Worm (Caenorhabditis elegans) whole organism, young adult: ENCODE results near the gene W05B10.4.

Source experiments
- B0035.1 ChIP-seq: sonication (generic microtip); optimal IDR thresholded peaks from 2 replicates; lab custom pipeline; 2016; ENCODE audit warnings: missing genetic modification characterization, mild to moderate bottlenecking, missing compliant biosample characterization, missing genotype, missing genetic modification reagents
- C06A6.2 ChIP-seq: fragments of 200-800 bp; sonication (Bioruptor generic); conservative IDR thresholded peaks from 2 replicates; pipeline ENCODE4 v1.3.6; 2022; ENCODE audit warnings: missing genetic modification characterization, missing compliant biosample characterization
- C17E4.6 ChIP-seq: fragments of 200-800 bp; sonication (Bioruptor generic); IDR thresholded peaks from 2 replicates; pipeline ENCODE4 v1.3.6; 2022; ENCODE audit warnings: missing genetic modification reagents, missing genetic modification characterization, missing compliant biosample characterization
- F10E7.11 ChIP-seq: sonication (generic microtip); optimal IDR thresholded peaks from 2 replicates; lab custom pipeline; 2017; ENCODE audit warnings: mild to moderate bottlenecking, missing genetic modification characterization, moderate library complexity, missing compliant biosample characterization
- F23B12.7 ChIP-seq: sonication (generic microtip); optimal IDR thresholded peaks from 2 replicates; lab custom pipeline; 2017; ENCODE audit warnings: missing genetic modification characterization, mild to moderate bottlenecking, missing compliant biosample characterization, antibody characterized with exemption, moderate library complexity; ENCODE audit not compliant: insufficient read depth
- F37B4.10 ChIP-seq: fragments of 200-800 bp; sonication (Bioruptor generic); IDR thresholded peaks from 2 replicates; pipeline ENCODE4 v1.3.6; 2022; ENCODE audit warnings: missing genetic modification characterization, missing compliant biosample characterization
- K11D2.4 ChIP-seq: fragments of 200-800 bp; sonication (Bioruptor generic); IDR thresholded peaks from 2 replicates; pipeline ENCODE4 v1.3.6; 2022; ENCODE audit warnings: missing genetic modification reagents, missing genetic modification characterization, missing compliant biosample characterization
- T07F8.4 ChIP-seq: sonication (generic microtip); optimal IDR thresholded peaks from 2 replicates; lab custom pipeline; 2016; ENCODE audit warnings: mild to moderate bottlenecking, missing genetic modification characterization, moderate library complexity, missing compliant biosample characterization
- Y53G8AR.9 ChIP-seq: fragments of 200-800 bp; sonication (Bioruptor generic); conservative IDR thresholded peaks from 2 replicates; pipeline ENCODE4 v1.3.6; 2022; ENCODE audit warnings: missing genetic modification reagents, missing genetic modification characterization, missing compliant biosample characterization
- aptf-2 ChIP-seq: fragments of 200-800 bp; sonication (Bioruptor generic); conservative IDR thresholded peaks from 2 replicates; pipeline ENCODE4 v1.3.6; 2022; ENCODE audit warnings: missing genetic modification reagents, missing genetic modification characterization, missing compliant biosample characterization
- cebp-1 ChIP-seq, 2 experiments: fragments of 200-800 bp in 1 of 2; sonication (Bioruptor generic) in 1 of 2; sonication (generic microtip) in 1 of 2; IDR thresholded peaks in 1 of 2; optimal IDR thresholded peaks in 1 of 2; 2 replicates each; pipeline versions ENCODE4 v1.3.6 to Lab custom; 2017 to 2022; ENCODE audit warnings: missing compliant biosample characterization in 2 of 2, missing genetic modification characterization in 2 of 2, mild to moderate bottlenecking in 1 of 2, missing genetic modification reagents in 1 of 2, moderate library complexity in 1 of 2
- ceh-100 ChIP-seq: fragments of 200-800 bp; sonication (Bioruptor generic); IDR thresholded peaks from 2 replicates; pipeline ENCODE4 v1.3.6; 2022; ENCODE audit warnings: missing genetic modification reagents, missing genetic modification characterization, missing compliant biosample characterization
- ceh-40 ChIP-seq: fragments of 200-800 bp; sonication (Bioruptor generic); IDR thresholded peaks from 2 replicates; pipeline ENCODE4 v1.3.6; 2022; ENCODE audit warnings: missing genetic modification characterization, missing compliant biosample characterization
- ceh-91 ChIP-seq: fragments of 200-800 bp; sonication (Bioruptor generic); IDR thresholded peaks from 2 replicates; pipeline ENCODE4 v1.3.6; 2022; ENCODE audit warnings: missing genetic modification reagents, missing genetic modification characterization, missing compliant biosample characterization
- dpff-1 ChIP-seq: sonication (generic microtip); optimal IDR thresholded peaks from 2 replicates; lab custom pipeline; 2017; ENCODE audit warnings: mild to moderate bottlenecking, missing genetic modification characterization, missing compliant biosample characterization
- egl-18 ChIP-seq: fragments of 200-800 bp; sonication (Bioruptor generic); IDR thresholded peaks from 2 replicates; pipeline ENCODE4 v1.3.6; 2022; ENCODE audit warnings: missing genetic modification reagents, missing genetic modification characterization, missing compliant biosample characterization
- egrh-3 ChIP-seq: fragments of 200-800 bp; sonication (Bioruptor generic); IDR thresholded peaks from 2 replicates; pipeline ENCODE4 v1.3.6; 2022; ENCODE audit warnings: missing genetic modification reagents, missing genetic modification characterization, missing compliant biosample characterization
- gei-17 ChIP-seq: fragments of 200-800 bp; sonication (Bioruptor generic); optimal IDR thresholded peaks from 2 replicates; lab custom pipeline; 2018; ENCODE audit warnings: mild to moderate bottlenecking, missing genetic modification characterization, missing compliant biosample characterization
- hlh-12 ChIP-seq: sonication (generic microtip); optimal IDR thresholded peaks from 2 replicates; lab custom pipeline; 2016; ENCODE audit warnings: missing genetic modification characterization, missing compliant biosample characterization
- hmg-1.2 ChIP-seq: fragments of 200-800 bp; sonication (Bioruptor generic); IDR thresholded peaks from 2 replicates; pipeline ENCODE4 v1.3.6; 2022; ENCODE audit warnings: missing genetic modification reagents, missing genetic modification characterization, missing compliant biosample characterization
- hrde-1 ChIP-seq: sonication (generic microtip); optimal IDR thresholded peaks from 2 replicates; lab custom pipeline; 2016; ENCODE audit warnings: missing genetic modification characterization, mild to moderate bottlenecking, missing compliant biosample characterization, moderate library complexity, missing genotype, missing genetic modification reagents, borderline replicate concordance
- hsf-1 ChIP-seq: fragments of 200-800 bp; sonication (Bioruptor generic); IDR thresholded peaks from 2 replicates; pipeline ENCODE4 v1.3.6; 2022; ENCODE audit warnings: missing genetic modification reagents, missing genetic modification characterization, missing compliant biosample characterization
- let-526 ChIP-seq: fragments of 200-800 bp; sonication (Bioruptor generic); IDR thresholded peaks from 2 replicates; pipeline ENCODE4 v1.3.6; 2022; ENCODE audit warnings: missing genetic modification reagents, missing genetic modification characterization, missing compliant biosample characterization
- lsl-1 ChIP-seq: fragments of 200-800 bp; sonication (Bioruptor generic); optimal IDR thresholded peaks from 2 replicates; lab custom pipeline; 2018; ENCODE audit warnings: mild to moderate bottlenecking, missing genetic modification characterization, moderate library complexity, missing compliant biosample characterization
- lsy-27 ChIP-seq: sonication (generic microtip); optimal IDR thresholded peaks from 2 replicates; lab custom pipeline; 2017; ENCODE audit warnings: missing genetic modification characterization, mild to moderate bottlenecking, missing compliant biosample characterization, antibody characterized with exemption, missing genotype, borderline replicate concordance; ENCODE audit not compliant: insufficient read depth
- madf-3 ChIP-seq: fragments of 200-800 bp; sonication (Bioruptor generic); IDR thresholded peaks from 2 replicates; pipeline ENCODE4 v1.3.6; 2022; ENCODE audit warnings: missing genetic modification reagents, missing genetic modification characterization, missing compliant biosample characterization
- madf-8 ChIP-seq: fragments of 200-800 bp; sonication (Bioruptor generic); conservative IDR thresholded peaks from 2 replicates; pipeline ENCODE4 v1.3.6; 2022; ENCODE audit warnings: missing genetic modification reagents, missing genetic modification characterization, missing compliant biosample characterization
- mel-28 ChIP-seq: sonication (generic microtip); optimal IDR thresholded peaks from 2 replicates; lab custom pipeline; 2016; ENCODE audit warnings: borderline replicate concordance, mild to moderate bottlenecking, missing genetic modification characterization, missing compliant biosample characterization
- nhr-80 ChIP-seq: sonication (generic microtip); optimal IDR thresholded peaks from 2 replicates; lab custom pipeline; 2016; ENCODE audit warnings: missing genetic modification characterization, missing compliant biosample characterization
- pbrm-1 ChIP-seq: fragments of 200-800 bp; sonication (Bioruptor generic); IDR thresholded peaks from 2 replicates; pipeline ENCODE4 v1.3.6; 2022; ENCODE audit warnings: missing genetic modification reagents, missing genetic modification characterization, missing compliant biosample characterization
- pha-4 ChIP-seq: fragments of 150-350 bp; sonication (generic microtip); optimal IDR thresholded peaks from 2 replicates; lab custom pipeline; 2014; ENCODE audit warnings: missing biosample characterization, missing genetic modification reagents, missing genetic modification characterization
- rpc-1 ChIP-seq, 2 experiments: fragments of 150-350 bp in 1 of 2; sonication (generic microtip) in 1 of 2; optimal IDR thresholded peaks; 2 replicates each; lab custom pipeline; 2014 to 2018; ENCODE audit warnings: missing biosample characterization in 1 of 2, missing genetic modification characterization in 1 of 2, missing genetic modification reagents in 1 of 2, missing genotype in 1 of 2
- somi-1 ChIP-seq: fragments of 200-800 bp; sonication (Bioruptor generic); optimal IDR thresholded peaks from 2 replicates; lab custom pipeline; 2018; ENCODE audit warnings: mild to moderate bottlenecking, missing genetic modification characterization, missing compliant biosample characterization
- sptf-2 ChIP-seq: fragments of 200-800 bp; sonication (Bioruptor generic); optimal IDR thresholded peaks from 2 replicates; lab custom pipeline; 2018; ENCODE audit warnings: mild to moderate bottlenecking, missing genetic modification characterization, missing compliant biosample characterization
- tbx-9 ChIP-seq: sonication (generic microtip); optimal IDR thresholded peaks from 2 replicates; lab custom pipeline; 2016; ENCODE audit warnings: borderline replicate concordance, missing genetic modification characterization, inconsistent platforms, missing compliant biosample characterization
- tlf-1 ChIP-seq: fragments of 200-800 bp; sonication (Bioruptor generic); optimal IDR thresholded peaks from 2 replicates; lab custom pipeline; 2018; ENCODE audit warnings: mild to moderate bottlenecking, missing genetic modification characterization, missing compliant biosample characterization
- unc-130 ChIP-seq: sonication (generic microtip); optimal IDR thresholded peaks from 2 replicates; lab custom pipeline; 2016; ENCODE audit warnings: missing genetic modification reagents, missing genetic modification characterization, missing compliant biosample characterization

Gene W05B10.4

ce11 chrV:12637764-12638502 is 30.1 kb upstream of the W05B10.4 start (continued):
- TF ChIP-seq lsy-27 (tag; lab: Kevin White, UChicago) (no peak), pbrm-1 (GFP tag; lab: Robert Waterston, UW) (no peak), C06A6.2 (no peak), K11D2.4 (GFP tag; lab: Robert Waterston, UW) (no peak), egl-18 (no peak), cebp-1 (GFP tag; IDR thresholded peaks at IDR 0.05; lab: Robert Waterston, UW) (no peak), cebp-1 (tag; optimal IDR thresholded peaks at IDR 0.05; lab: Kevin White, UChicago) (no peak), F37B4.10 (GFP tag; lab: Robert Waterston, UW) (no peak), let-526 (GFP tag; lab: Robert Waterston, UW) (no peak), egrh-3 (GFP tag; lab: Robert Waterston, UW) (no peak), ceh-100 (GFP tag; lab: Robert Waterston, UW) (no peak), Y53G8AR.9 (GFP tag; lab: Robert Waterston, UW) (no peak), T07F8.4 (tag; lab: Kevin White, UChicago) (no peak), F23B12.7 (tag; lab: Kevin White, UChicago) (no peak), tlf-1 (GFP tag; lab: Kevin White, UChicago) (no peak), C17E4.6 (no peak), gei-17 (GFP tag; lab: Kevin White, UChicago) (no peak), mel-28 (tag; lab: Kevin White, UChicago) (no peak), ceh-91 (GFP tag; lab: Robert Waterston, UW) (no peak), pha-4 (tag; lab: Kevin White, UChicago) (no peak), hlh-12 (tag; lab: Kevin White, UChicago) (no peak), somi-1 (GFP tag; lab: Kevin White, UChicago) (no peak), hrde-1 (tag; lab: Kevin White, UChicago) (no peak)

ce11 chrV:12640384-12640783 is 27.6 kb upstream of the W05B10.4 start, which contains the start of gene gpa-8:
Gene gpa-8, minus strand, starts transcription at chrV:12640484.
- no peak for TF ChIP-seq F10E7.11 (tag; lab: Kevin White, UChicago)
- TF ChIP-seq rpc-1 (optimal IDR thresholded peaks at IDR 0.05; lab: Kevin White, UChicago) = no peak
- TF ChIP-seq rpc-1 (tag; optimal IDR thresholded peaks at IDR 0.05; lab: Kevin White, UChicago) = no peak
- no peak for TF ChIP-seq dpff-1 (tag; lab: Kevin White, UChicago)
- TF ChIP-seq ceh-40 (GFP tag; lab: Robert Waterston, UW) = no peak
- no peak for TF ChIP-seq sptf-2 (GFP tag; lab: Kevin White, UChicago)
- no peak for TF ChIP-seq aptf-2 (GFP tag; lab: Robert Waterston, UW)
- no peak for TF ChIP-seq tbx-9
- TF ChIP-seq madf-3 (GFP tag; lab: Robert Waterston, UW) = no peak
- TF ChIP-seq hsf-1 (GFP tag; lab: Robert Waterston, UW) = no peak
- no peak for TF ChIP-seq unc-130 (GFP tag; lab: Kevin White, UChicago)
- no peak for TF ChIP-seq nhr-80 (tag; lab: Kevin White, UChicago)
- no peak for TF ChIP-seq hmg-1.2 (GFP tag; lab: Robert Waterston, UW)
- TF ChIP-seq lsl-1 (GFP tag; lab: Kevin White, UChicago) = no peak
- TF ChIP-seq B0035.1 (tag; lab: Kevin White, UChicago) = no peak
- TF ChIP-seq let-526 (GFP tag; lab: Robert Waterston, UW) = no peak
- no peak for TF ChIP-seq pha-4 (tag; lab: Kevin White, UChicago)
- TF ChIP-seq madf-8 (GFP tag; lab: Robert Waterston, UW) = no peak
